Fruit fly (Drosophila melanogaster) S2 (cell line): Measurements from ENCODE around the gene crq.

Source experiments
- CG8478 ChIP-seq: fragments of >200 bp; optimal IDR thresholded peaks from 2 replicates; lab custom pipeline; 2018
- CTCF ChIP-seq, 2 experiments: fragments of >200 bp; optimal IDR thresholded peaks; 2 replicates each; lab custom pipeline; 2018

- TF ChIP-seq CG8478 (lab: Kevin White, UChicago) (no peak), CTCF (optimal IDR thresholded peaks at IDR 0.05; lab: Kevin White, UChicago) (no peak)
Measured at dm6 chr2L:402098-402497, 50.7 kb downstream of the crq start, which contains the start of gene CG4213.
